Fruit fly (Drosophila melanogaster): Measurements from ENCODE around the gene Atg8a.

dm6 chrX:10756026-10756561 lies 12.0 kb downstream of the Atg8a start:
- TF ChIP-seq gl (tag; optimal IDR thresholded peaks at IDR 0.05) (no peak), CG8301 (tag; optimal IDR thresholded peaks at IDR 0.05) (peak; percentile 4), Snoo (tag; optimal IDR thresholded peaks at IDR 0.05) (no peak), rn (GFP tag; IDR thresholded peaks at IDR 0.05) (no peak), Ets98B (GFP tag; IDR thresholded peaks at IDR 0.05) (no peak), CG17806 (tag; optimal IDR thresholded peaks at IDR 0.05) (peak; percentile 18), EcR (GFP tag; optimal IDR thresholded peaks at IDR 0.05) (no peak), CG13204 (GFP tag; optimal IDR thresholded peaks at IDR 0.05) (no peak), CG12605 (GFP tag; IDR thresholded peaks at IDR 0.05) (no peak), CG10348 (GFP tag; IDR thresholded peaks at IDR 0.05) (no peak), CG4496 (GFP tag; IDR thresholded peaks at IDR 0.05) (no peak), CG14655 (GFP tag; optimal IDR thresholded peaks at IDR 0.05) (no peak), CG8159 (tag; optimal IDR thresholded peaks at IDR 0.05) (peak; percentile 70)

Measured in whole organism, pupa.